Fruit fly (Drosophila melanogaster): ENCODE measurements around the gene Sol1.

The Sol1 gene

DNA sequence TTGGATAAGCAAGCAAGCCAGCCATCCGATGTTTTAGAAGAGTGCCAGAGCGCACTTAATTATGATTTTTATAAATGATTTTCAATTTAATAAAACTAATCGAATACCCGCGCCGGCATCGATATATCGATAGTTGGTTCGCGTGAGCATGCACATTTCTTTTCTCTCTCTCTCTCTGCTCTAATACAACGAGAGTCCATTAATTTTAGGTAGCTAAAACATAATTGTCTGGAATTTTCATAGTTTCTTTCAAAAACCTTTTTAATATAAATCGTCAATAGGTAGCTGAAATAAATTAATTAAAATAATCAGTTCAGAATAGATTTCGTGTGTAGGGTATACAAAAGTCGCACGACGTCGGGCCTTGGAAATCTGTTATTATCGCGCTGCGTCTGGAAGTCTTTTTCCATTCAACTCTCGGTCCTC is 62.9 kb downstream of the Sol1 start, which contains the start of gene CG18549 (continued):
- peak; percentile 99 for TF ChIP-seq cas (GFP tag; IDR thresholded peaks at IDR 0.05)
- TF ChIP-seq tll (GFP tag; optimal IDR thresholded peaks at IDR 0.05) = peak in 1 of 2 experiments; percentile 89
- TF ChIP-seq CG18619 (GFP tag; optimal IDR thresholded peaks at IDR 0.05) = peak; percentile 100
- peak; percentile 100 for TF ChIP-seq CG10654 (GFP tag; optimal IDR thresholded peaks at IDR 0.05)
- peak; percentile 94 for TF ChIP-seq CG6654 (GFP tag; optimal IDR thresholded peaks at IDR 0.05)
- peak; percentile 99 for TF ChIP-seq NK7.1 (GFP tag; optimal IDR thresholded peaks at IDR 0.05)
- no peak for TF ChIP-seq cad (GFP tag; optimal IDR thresholded peaks at IDR 0.05)
- TF ChIP-seq CG10431 (GFP tag; optimal IDR thresholded peaks at IDR 0.05) = peak; percentile 99
- TF ChIP-seq bcd (GFP tag; optimal IDR thresholded peaks at IDR 0.05) = peak; percentile 100
- TF ChIP-seq gsb-n (tag; optimal IDR thresholded peaks at IDR 0.05) = peak; percentile 100
- peak; percentile 100 for TF ChIP-seq Hr3 (GFP tag; optimal IDR thresholded peaks at IDR 0.05)
- TF ChIP-seq gsb (GFP tag; IDR thresholded peaks at IDR 0.05) = peak; percentile 100
- TF ChIP-seq tin (GFP tag; optimal IDR thresholded peaks at IDR 0.05) = peak; percentile 100
- peak; percentile 99 for TF ChIP-seq CG15696 (tag; optimal IDR thresholded peaks at IDR 0.05)
- peak; percentile 100 for TF ChIP-seq Hsf (GFP tag; optimal IDR thresholded peaks at IDR 0.05)
- TF ChIP-seq sens (GFP tag) = peak; percentile 100
- TF ChIP-seq gcm2 (GFP tag; optimal IDR thresholded peaks at IDR 0.05) = peak; percentile 99
- TF ChIP-seq hkb (optimal IDR thresholded peaks at IDR 0.05) = no peak
- peak; percentile 100 for TF ChIP-seq hkb (GFP tag; IDR thresholded peaks at IDR 0.05)
- peak; percentile 100 for TF ChIP-seq CG34422 (GFP tag; IDR thresholded peaks at IDR 0.05)
- peak; percentile 81 for TF ChIP-seq CTCF (GFP tag; optimal IDR thresholded peaks at IDR 0.05)
- peak; percentile 100 for TF ChIP-seq esg (GFP tag; conservative IDR thresholded peaks at IDR 0.05)
- TF ChIP-seq CG7987 (GFP tag; optimal IDR thresholded peaks at IDR 0.05) = peak; percentile 99
- peak; percentile 83 for TF ChIP-seq Sry-β (GFP tag; optimal IDR thresholded peaks at IDR 0.05)
- TF ChIP-seq BtbVII (GFP tag; optimal IDR thresholded peaks at IDR 0.05) = peak; percentile 100
- TF ChIP-seq Mes4 (GFP tag; optimal IDR thresholded peaks at IDR 0.05) = peak; percentile 99
- peak; percentile 99 for TF ChIP-seq MTF-1 (GFP tag; optimal IDR thresholded peaks at IDR 0.05; ENCODE audit: borderline replicate concordance)
- peak; percentile 99 for TF ChIP-seq CHES-1-like (GFP tag; optimal IDR thresholded peaks at IDR 0.05)
- peak; percentile 90 for TF ChIP-seq z (GFP tag; IDR thresholded peaks at IDR 0.05)
- TF ChIP-seq Ets97D (GFP tag; optimal IDR thresholded peaks at IDR 0.05) = peak; percentile 96
- TF ChIP-seq Taf1 (GFP tag; IDR thresholded peaks at IDR 0.05) = peak; percentile 98
- peak; percentile 73 for TF ChIP-seq Kr (GFP tag; optimal IDR thresholded peaks at IDR 0.05)
- TF ChIP-seq fd3F (GFP tag; optimal IDR thresholded peaks at IDR 0.05) = peak; percentile 99
- peak; percentile 99 for TF ChIP-seq CG1792 (GFP tag; optimal IDR thresholded peaks at IDR 0.05)
- TF ChIP-seq CG18476 (GFP tag; optimal IDR thresholded peaks at IDR 0.05) = peak; percentile 99
- peak; percentile 76 for TF ChIP-seq Elba2 (GFP tag; optimal IDR thresholded peaks at IDR 0.05)
- TF ChIP-seq dysf (GFP tag; IDR thresholded peaks at IDR 0.05) = peak; percentile 100
- TF ChIP-seq Dp (GFP tag; optimal IDR thresholded peaks at IDR 0.05) = peak; percentile 96
- peak; percentile 100 for TF ChIP-seq caup (GFP tag; optimal IDR thresholded peaks at IDR 0.05; ENCODE audit: severe bottlenecking)
- peak; percentile 99 for TF ChIP-seq Atf3 (GFP tag; optimal IDR thresholded peaks at IDR 0.05)
- TF ChIP-seq odd (GFP tag; optimal IDR thresholded peaks at IDR 0.05) = peak; percentile 100
- peak; percentile 99 for TF ChIP-seq Side (GFP tag; optimal IDR thresholded peaks at IDR 0.05)
- TF ChIP-seq so (GFP tag; IDR thresholded peaks at IDR 0.05) = peak; percentile 100
- TF ChIP-seq peb (GFP tag; IDR thresholded peaks at IDR 0.05) = peak; percentile 100
- peak; percentile 97 for TF ChIP-seq CG1603 (tag; optimal IDR thresholded peaks at IDR 0.05)
- peak; percentile 100 for TF ChIP-seq Ets65A (GFP tag)
- TF ChIP-seq CG11560 (tag; IDR thresholded peaks at IDR 0.05) = peak; percentile 97
- peak; percentile 100 for TF ChIP-seq MBD-R2 (GFP tag; IDR thresholded peaks at IDR 0.05)
- peak; percentile 93 for TF ChIP-seq Deaf1 (tag; optimal IDR thresholded peaks at IDR 0.05)
- peak; percentile 100 for TF ChIP-seq H2.0 (GFP tag; IDR thresholded peaks at IDR 0.05)
- peak; percentile 97 for TF ChIP-seq CG9437 (GFP tag; optimal IDR thresholded peaks at IDR 0.05)
- peak; percentile 100 for TF ChIP-seq Max (GFP tag; optimal IDR thresholded peaks at IDR 0.05)
- peak; percentile 98 for TF ChIP-seq ham (GFP tag; IDR thresholded peaks at IDR 0.05)

All from whole organism, embryonic.